Fruit fly (Drosophila melanogaster) whole organism: Measurements from ENCODE around the gene CG7183.

ENCODE experiments used
- CG8478 ChIP-seq: fragments of >200 bp; optimal IDR thresholded peaks from 2 replicates; lab custom pipeline; 2018; ENCODE audit warnings: inconsistent platforms
- Dll ChIP-seq: fragments of >200 bp; optimal IDR thresholded peaks from 2 replicates; lab custom pipeline; 2017
- EcR ChIP-seq, 2 experiments: fragments of >200 bp; optimal IDR thresholded peaks; 2 replicates each; lab custom pipeline; 2017; ENCODE audit warnings: missing biosample characterization in 2 of 2, missing genetic modification characterization in 2 of 2, missing genetic modification reagents in 2 of 2
- pan ChIP-seq: fragments of >200 bp; optimal IDR thresholded peaks from 2 replicates; lab custom pipeline; 2017
- psq ChIP-seq: fragments of >200 bp; optimal IDR thresholded peaks from 2 replicates; lab custom pipeline; 2017
- usp ChIP-seq: fragments of >200 bp; optimal IDR thresholded peaks from 2 replicates; lab custom pipeline; 2017; ENCODE audit warnings: missing biosample characterization, missing genetic modification characterization, mixed read lengths

DNA sequence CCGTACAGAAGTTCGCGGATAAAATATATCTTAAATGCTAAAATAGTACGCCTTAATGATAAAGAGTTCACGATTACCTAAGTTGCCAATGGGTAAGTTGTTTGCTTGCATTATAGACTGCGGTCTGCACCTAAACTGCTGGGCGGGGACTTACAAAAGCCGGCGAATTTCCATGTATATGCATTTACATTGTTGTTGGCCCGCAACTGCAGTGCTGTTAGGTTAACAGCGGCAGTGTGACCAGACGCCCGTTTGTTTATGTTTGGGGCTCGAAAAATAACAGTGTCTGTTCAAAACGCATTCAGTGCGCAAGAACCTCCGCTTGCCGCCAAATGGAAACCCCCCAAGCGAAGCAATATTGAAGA is 20.6 kb downstream of the CG7183 start:
- TF ChIP-seq psq (lab: Kevin White, UChicago) (no peak), Dll (no peak), usp (no peak), CG8478 (no peak), EcR (GFP tag; optimal IDR thresholded peaks at IDR 0.05; lab: Kevin White, UChicago) (no peak), pan (lab: Kevin White, UChicago) (no peak)
